Fruit fly (Drosophila melanogaster) whole organism, adult: ENCODE results near the gene CG3071.

ENCODE experiments used
- CG11617 ChIP-seq: fragments of 200-800 bp; sonication (Bioruptor generic); optimal IDR thresholded peaks from 2 replicates; lab custom pipeline; 2017; ENCODE audit warnings: mild to moderate bottlenecking, missing biosample characterization, missing genetic modification reagents, missing genetic modification characterization
- CG12768 ChIP-seq: fragments of 200-800 bp; sonication (Bioruptor generic); optimal IDR thresholded peaks from 2 replicates; lab custom pipeline; 2017; ENCODE audit warnings: missing biosample characterization, missing genetic modification characterization, mild to moderate bottlenecking, moderate library complexity, missing genetic modification reagents
- CG14711 ChIP-seq: fragments of 200-800 bp; sonication (Bioruptor generic); optimal IDR thresholded peaks from 2 replicates; lab custom pipeline; 2018; ENCODE audit warnings: missing biosample characterization, mild to moderate bottlenecking, missing genetic modification characterization, moderate library complexity
- CG1620 ChIP-seq: fragments of 200-800 bp; sonication (Bioruptor generic); optimal IDR thresholded peaks from 2 replicates; lab custom pipeline; 2016; ENCODE audit warnings: missing biosample characterization, missing genetic modification characterization
- CG33017 ChIP-seq: fragments of 200-800 bp; sonication (Bioruptor generic); optimal IDR thresholded peaks from 2 replicates; lab custom pipeline; 2018; ENCODE audit warnings: missing biosample characterization, mild to moderate bottlenecking, missing genetic modification characterization, moderate library complexity
- CG5204 ChIP-seq: fragments of 200-800 bp; sonication (Bioruptor generic); optimal IDR thresholded peaks from 2 replicates; lab custom pipeline; 2016; ENCODE audit warnings: missing biosample characterization, missing genetic modification characterization
- CG7045 ChIP-seq: fragments of 200-800 bp; sonication (Bioruptor generic); optimal IDR thresholded peaks from 2 replicates; lab custom pipeline; 2017; ENCODE audit warnings: missing biosample characterization, mild to moderate bottlenecking, missing genetic modification characterization
- CG7101 ChIP-seq: fragments of 200-800 bp; sonication (Bioruptor generic); optimal IDR thresholded peaks from 2 replicates; lab custom pipeline; 2018; ENCODE audit warnings: missing biosample characterization, mild to moderate bottlenecking, missing genetic modification characterization, moderate library complexity
- Clk ChIP-seq: fragments of 200-800 bp; sonication (Bioruptor generic); optimal IDR thresholded peaks from 2 replicates; lab custom pipeline; 2017; ENCODE audit warnings: missing biosample characterization, missing genetic modification characterization
- Crg-1 ChIP-seq: fragments of 200-800 bp; sonication (Bioruptor generic); optimal IDR thresholded peaks from 2 replicates; lab custom pipeline; 2016; ENCODE audit warnings: missing biosample characterization, missing genetic modification characterization
- Hr96 ChIP-seq: fragments of 200-800 bp; sonication (Bioruptor generic); optimal IDR thresholded peaks from 2 replicates; lab custom pipeline; 2016; ENCODE audit warnings: missing biosample characterization, missing genetic modification characterization
- Mnt ChIP-seq: fragments of 200-800 bp; sonication (Bioruptor generic); optimal IDR thresholded peaks from 2 replicates; lab custom pipeline; 2016; ENCODE audit warnings: missing biosample characterization, mild to moderate bottlenecking, missing genetic modification characterization
- bab1 ChIP-seq: fragments of 200-800 bp; sonication (Bioruptor generic); optimal IDR thresholded peaks from 3 replicates; lab custom pipeline; 2019; ENCODE audit warnings: missing biosample characterization, mild to moderate bottlenecking, missing genetic modification characterization, moderate library complexity
- cic ChIP-seq: fragments of 200-800 bp; sonication (Bioruptor generic); optimal IDR thresholded peaks from 2 replicates; lab custom pipeline; 2017; ENCODE audit warnings: missing biosample characterization, mild to moderate bottlenecking, missing genetic modification characterization, moderate library complexity
- cnc ChIP-seq, 2 experiments: fragments of >200 bp; optimal IDR thresholded peaks; 2 replicates each; lab custom pipeline; 2017
- kay ChIP-seq: fragments of 200-800 bp; sonication (Bioruptor generic); peaks from one replicate; lab custom pipeline; 2016; ENCODE audit warnings: missing biosample characterization, missing genetic modification characterization, borderline replicate concordance
- ovo ChIP-seq: fragments of 200-800 bp; sonication (Bioruptor generic); optimal IDR thresholded peaks from 2 replicates; lab custom pipeline; 2016; ENCODE audit warnings: missing biosample characterization, missing genetic modification characterization
- pad ChIP-seq: fragments of 200-800 bp; sonication (Bioruptor generic); optimal IDR thresholded peaks from 3 replicates; lab custom pipeline; 2017; ENCODE audit warnings: missing biosample characterization, missing genetic modification characterization, mild to moderate bottlenecking, moderate library complexity, missing genetic modification reagents
- tj ChIP-seq: fragments of 200-800 bp; sonication (Bioruptor generic); optimal IDR thresholded peaks from 3 replicates; lab custom pipeline; 2017; ENCODE audit warnings: missing biosample characterization, mild to moderate bottlenecking, missing genetic modification characterization, moderate library complexity
- toe ChIP-seq: fragments of 200-800 bp; sonication (Bioruptor generic); optimal IDR thresholded peaks from 2 replicates; lab custom pipeline; 2016; ENCODE audit warnings: missing biosample characterization, missing genetic modification characterization

CG3071 gene

DNA sequence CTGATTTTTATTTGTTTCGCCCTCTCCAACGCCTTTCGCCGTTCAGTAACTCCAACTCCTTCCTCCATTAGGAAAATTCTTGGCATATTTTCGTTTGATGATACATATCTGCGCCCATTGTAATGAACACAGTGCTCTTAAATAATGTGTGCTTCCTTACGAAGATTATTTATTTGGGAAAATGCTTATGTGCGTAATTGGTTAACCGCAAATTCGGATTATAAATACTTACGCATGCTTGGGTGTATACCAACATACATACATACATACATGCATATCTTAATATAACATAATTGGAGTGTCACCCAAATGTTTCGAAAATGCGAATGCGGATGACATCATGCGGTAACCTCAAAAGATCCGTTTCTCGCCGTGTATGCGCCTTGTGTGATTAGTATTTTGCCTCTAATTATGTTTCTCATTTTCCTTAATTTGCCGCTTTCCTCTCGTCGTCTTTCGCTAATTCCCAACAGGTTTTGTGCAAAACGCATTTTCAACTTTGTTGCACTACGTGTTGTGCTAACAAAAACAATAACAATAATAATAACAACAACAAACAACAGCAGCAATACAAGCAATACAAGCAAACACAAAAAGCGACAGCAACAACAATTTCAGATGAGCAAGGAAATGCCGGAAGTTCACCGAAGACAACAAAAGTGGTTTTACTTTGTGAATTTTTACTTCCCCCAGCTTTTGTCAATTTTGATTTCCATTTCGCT lies 42.0 kb downstream of the CG3071 start:
- no peak for TF ChIP-seq Mnt
- no peak for TF ChIP-seq Crg-1 (GFP tag; lab: Kevin White, UChicago)
- TF ChIP-seq kay (GFP tag; lab: Kevin White, UChicago) = no peak
- TF ChIP-seq CG1620 (GFP tag; lab: Kevin White, UChicago) = no peak
- no peak for TF ChIP-seq Clk
- no peak for TF ChIP-seq ovo (GFP tag; lab: Kevin White, UChicago)
- no peak for TF ChIP-seq CG14711
- no peak for TF ChIP-seq cnc (optimal IDR thresholded peaks at IDR 0.05; lab: Kevin White, UChicago)
- no peak for TF ChIP-seq CG7101
- TF ChIP-seq cic (GFP tag; lab: Kevin White, UChicago) = no peak
- no peak for TF ChIP-seq toe (GFP tag; lab: Kevin White, UChicago)
- no peak for TF ChIP-seq Hr96 (GFP tag; lab: Kevin White, UChicago)
- TF ChIP-seq CG5204 (GFP tag; lab: Kevin White, UChicago) = no peak
- no peak for TF ChIP-seq CG11617 (GFP tag; lab: Kevin White, UChicago)

DNA sequence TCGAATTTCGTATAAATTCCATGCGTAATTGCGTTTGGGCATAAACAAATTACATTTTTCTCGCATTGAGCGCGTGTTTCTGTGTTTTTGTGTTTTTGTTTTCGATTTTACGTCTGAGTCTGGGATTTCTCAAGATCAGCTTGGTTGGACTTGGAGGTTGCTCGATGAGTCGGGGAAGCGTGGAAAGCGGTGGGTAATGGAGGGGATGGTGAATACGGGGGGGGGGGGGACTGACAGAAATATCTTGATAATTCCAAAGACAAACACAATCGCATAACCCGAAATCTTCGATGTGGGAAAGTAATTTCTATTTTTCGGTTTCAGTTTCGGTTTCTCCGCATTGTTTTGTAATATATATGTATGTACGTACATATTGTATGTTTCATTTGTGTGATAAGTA lies 42.6 kb downstream of the CG3071 start:
- TF ChIP-seq cic (GFP tag; lab: Kevin White, UChicago) (no peak), Mnt (no peak), Crg-1 (GFP tag; lab: Kevin White, UChicago) (no peak), CG1620 (GFP tag; lab: Kevin White, UChicago) (no peak), toe (GFP tag; lab: Kevin White, UChicago) (no peak), CG5204 (GFP tag; lab: Kevin White, UChicago) (no peak)

DNA sequence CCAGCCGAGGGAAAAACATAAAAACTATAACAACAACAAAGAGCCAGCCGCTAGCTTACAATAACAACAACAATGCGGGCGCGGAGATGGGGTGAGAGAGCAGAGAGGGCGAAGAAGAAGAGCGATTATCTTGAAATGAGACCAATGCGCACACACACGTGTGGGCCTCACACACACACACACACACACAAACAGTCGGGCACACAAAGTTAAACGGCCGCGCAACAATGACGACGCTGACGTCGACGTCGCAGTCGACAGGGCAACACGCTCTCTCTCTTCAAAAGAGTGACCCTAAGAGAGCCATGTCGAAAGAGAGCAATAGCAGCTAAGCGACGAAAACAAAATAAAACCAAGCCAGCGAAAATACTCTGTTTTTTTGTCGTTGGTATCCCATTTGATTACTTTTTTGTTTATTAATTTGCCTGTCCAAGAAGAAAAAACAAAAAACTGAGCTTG lies 43.2 kb downstream of the CG3071 start:
- TF ChIP-seq cic (GFP tag; lab: Kevin White, UChicago) (peak; percentile 23), pad (GFP tag; lab: Kevin White, UChicago) (peak; percentile 24), bab1 (no peak), Mnt (peak; percentile 59), CG11617 (GFP tag; lab: Kevin White, UChicago) (no peak)

- no peak for TF ChIP-seq CG14711
- peak; percentile 3 for TF ChIP-seq Mnt
- TF ChIP-seq cnc (optimal IDR thresholded peaks at IDR 0.05; lab: Kevin White, UChicago) = no peak
- TF ChIP-seq CG5204 (GFP tag; lab: Kevin White, UChicago) = no peak
- TF ChIP-seq Hr96 (GFP tag; lab: Kevin White, UChicago) = no peak
- no peak for TF ChIP-seq CG33017 (tag; lab: Kevin White, UChicago)
- peak; percentile 55 for TF ChIP-seq CG7101
- peak; percentile 51 for TF ChIP-seq pad (GFP tag; lab: Kevin White, UChicago)
- TF ChIP-seq bab1 = peak; percentile 56
- no peak for TF ChIP-seq kay (GFP tag; lab: Kevin White, UChicago)
- no peak for TF ChIP-seq cic (GFP tag; lab: Kevin White, UChicago)
- no peak for TF ChIP-seq toe (GFP tag; lab: Kevin White, UChicago)
- TF ChIP-seq CG11617 (GFP tag; lab: Kevin White, UChicago) = peak; percentile 50
- peak; percentile 73 for TF ChIP-seq tj
- TF ChIP-seq Crg-1 (GFP tag; lab: Kevin White, UChicago) = no peak
- TF ChIP-seq CG7045 (GFP tag; lab: Kevin White, UChicago) = peak; percentile 54
- peak; percentile 31 for TF ChIP-seq CG12768
- TF ChIP-seq CG1620 (GFP tag; lab: Kevin White, UChicago) = no peak
- no peak for TF ChIP-seq ovo (GFP tag; lab: Kevin White, UChicago)
- TF ChIP-seq Clk = no peak
Measured at dm6 chrX:2306307-2306706, 43.7 kb downstream of the CG3071 start.

DNA sequence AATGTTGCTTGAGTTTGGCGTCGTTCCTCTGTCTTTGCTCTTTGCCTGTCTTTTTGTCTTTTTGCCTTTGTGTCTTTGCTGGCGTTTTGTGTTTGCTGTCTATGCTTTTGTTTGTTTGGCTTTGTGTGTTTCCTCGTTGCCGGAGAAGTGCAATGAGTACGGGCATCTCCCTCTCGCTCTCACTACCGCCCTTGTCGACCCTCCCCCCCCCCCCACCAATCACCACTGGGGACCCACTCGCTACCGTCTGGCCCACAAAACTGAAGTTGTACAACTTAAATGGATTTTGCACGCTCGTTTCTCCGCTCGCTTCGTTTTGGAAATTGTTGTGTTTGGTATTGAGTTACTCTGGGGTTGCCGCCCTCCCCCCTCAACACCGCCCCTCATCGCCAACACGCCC lies 44.1 kb downstream of the CG3071 start:
- TF ChIP-seq Mnt = no peak

DNA sequence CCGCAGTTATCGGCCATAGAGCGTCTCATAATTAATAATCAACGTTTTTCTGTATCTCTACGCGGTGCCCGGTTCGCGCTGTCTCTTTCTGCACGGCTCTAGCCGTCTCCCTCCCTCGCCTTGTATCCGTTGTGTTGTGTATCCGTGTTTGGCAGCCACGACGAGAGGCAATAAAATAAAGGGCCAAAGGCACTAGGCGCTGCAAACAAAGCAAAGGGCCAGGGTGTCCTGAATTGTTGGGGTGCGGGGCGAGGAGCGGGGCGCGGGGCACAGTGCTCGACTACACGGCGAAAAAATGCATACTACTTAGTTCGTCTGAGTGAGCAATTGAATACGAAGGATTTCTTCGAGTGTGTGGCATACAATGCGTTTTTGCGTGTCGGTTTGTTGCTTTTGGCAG lies 44.9 kb downstream of the CG3071 start:
- TF ChIP-seq pad (GFP tag; lab: Kevin White, UChicago) (no peak), cic (GFP tag; lab: Kevin White, UChicago) (no peak), Clk (no peak), kay (GFP tag; lab: Kevin White, UChicago) (no peak), bab1 (no peak), ovo (GFP tag; lab: Kevin White, UChicago) (no peak), Mnt (no peak), toe (GFP tag; lab: Kevin White, UChicago) (no peak), CG12768 (no peak), cnc (optimal IDR thresholded peaks at IDR 0.05; lab: Kevin White, UChicago) (no peak), tj (no peak), CG14711 (no peak), Hr96 (GFP tag; lab: Kevin White, UChicago) (no peak)

DNA sequence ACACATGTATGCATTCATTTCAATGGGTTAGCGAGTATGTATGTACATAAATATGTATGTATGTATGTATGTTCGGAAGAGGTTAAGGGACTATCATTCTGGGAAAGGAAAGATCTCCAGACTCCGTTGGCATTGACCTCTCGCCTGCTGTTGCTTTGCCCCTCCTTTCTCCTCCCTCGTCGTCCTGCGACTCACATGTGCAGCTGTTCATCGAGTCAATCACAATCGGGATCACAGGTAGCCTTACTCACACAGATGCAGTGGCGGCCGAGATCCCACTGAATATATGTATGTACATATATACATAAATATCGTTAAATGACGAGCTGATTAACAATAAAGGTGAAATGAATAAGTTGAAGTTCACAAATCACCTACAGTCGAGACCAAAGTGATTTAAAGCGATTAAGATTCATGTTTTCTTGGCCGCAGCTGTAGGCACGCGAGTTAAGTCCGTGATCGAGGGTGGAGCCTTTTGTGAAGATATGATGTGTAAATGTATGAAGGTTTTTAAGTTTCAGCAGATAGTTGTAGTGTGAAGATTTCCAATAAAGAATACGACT lies 45.8 kb downstream of the CG3071 start:
- TF ChIP-seq Mnt = no peak
- TF ChIP-seq CG11617 (GFP tag; lab: Kevin White, UChicago) = no peak
